Worm (Caenorhabditis elegans): ENCODE results near the gene R09F10.3.

DNA sequence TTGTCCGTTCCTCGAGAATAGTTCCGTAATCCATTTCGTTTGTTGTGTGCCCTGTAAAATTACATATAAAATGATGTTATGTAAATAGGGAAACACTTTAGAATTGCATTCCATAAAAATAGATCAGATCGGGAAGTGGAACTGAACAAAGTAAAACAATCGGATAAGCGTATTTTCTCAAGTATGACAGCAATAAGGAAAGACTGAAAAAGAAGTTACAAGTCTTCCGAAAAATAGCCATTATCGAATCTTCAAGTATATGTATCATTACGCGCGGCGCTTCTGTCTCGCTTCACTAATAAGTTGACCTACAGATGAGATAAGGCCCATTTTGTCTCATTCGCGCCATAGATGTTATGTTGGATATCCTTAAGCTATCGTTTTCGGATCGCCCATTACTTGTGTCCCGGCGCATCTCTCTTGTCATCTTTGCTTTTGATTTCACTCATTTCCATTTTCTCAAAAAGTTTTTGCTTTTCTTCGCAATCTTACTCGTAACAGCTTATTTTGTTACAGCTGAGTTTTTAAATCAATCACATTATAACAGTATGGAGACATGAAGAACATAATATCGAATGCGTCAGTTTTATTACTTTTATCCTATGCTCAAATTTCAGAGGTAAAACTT, 9.1 kb upstream of the R09F10.3 start, which contains the start of the genes fis-2 and F13B9.2:
- TF ChIP-seq xnd-1 (tag; optimal IDR thresholded peaks at IDR 0.05) (no peak), aptf-3 (GFP tag; IDR thresholded peaks at IDR 0.05) (no peak), nhr-80 (tag; optimal IDR thresholded peaks at IDR 0.05) (no peak), dpl-1 (GFP tag; optimal IDR thresholded peaks at IDR 0.05) (no peak), chd-7 (tag; optimal IDR thresholded peaks at IDR 0.05) (no peak), B0261.1 (tag; optimal IDR thresholded peaks at IDR 0.05) (no peak), ztf-22 (GFP tag; optimal IDR thresholded peaks at IDR 0.05) (no peak), ama-1 (optimal IDR thresholded peaks at IDR 0.05) (no peak), ama-1 (GFP tag; optimal IDR thresholded peaks at IDR 0.05) (no peak), snpc-4 (GFP tag; optimal IDR thresholded peaks at IDR 0.05) (no peak), snpc-4 (tag; optimal IDR thresholded peaks at IDR 0.05) (no peak), F57C9.4 (tag; optimal IDR thresholded peaks at IDR 0.05) (no peak), hmg-1.2 (GFP tag; IDR thresholded peaks at IDR 0.05) (no peak)
